Fruit fly (Drosophila melanogaster): ENCODE results near the gene CG14247.

Gene CG14247

dm6 chr3R:26737310-26737709, at the start of gene CG14247:
CG14247 (plus strand) TSS chr3R:26737610.
- TF ChIP-seq Fer3 (tag; optimal IDR thresholded peaks at IDR 0.05) (no peak), ERR (GFP tag; optimal IDR thresholded peaks at IDR 0.05) (no peak), mirr (GFP tag; optimal IDR thresholded peaks at IDR 0.05) (no peak), Stat92E (GFP tag; optimal IDR thresholded peaks at IDR 0.05) (no peak), grn (GFP tag; optimal IDR thresholded peaks at IDR 0.05) (peak; percentile 47), exex (tag; optimal IDR thresholded peaks at IDR 0.05) (peak; percentile 22)

dm6 chr3R:26690197-26690596, 47.2 kb upstream of the CG14247 start:
- TF ChIP-seq CG10979 (tag; optimal IDR thresholded peaks at IDR 0.05) = no peak
- TF ChIP-seq CG10654 (GFP tag; optimal IDR thresholded peaks at IDR 0.05) = no peak
- no peak for TF ChIP-seq CG14050 (GFP tag; IDR thresholded peaks at IDR 0.05)
- peak; percentile 77 for TF ChIP-seq Ets65A (GFP tag)
- TF ChIP-seq Adf1 (GFP tag; IDR thresholded peaks at IDR 0.05) = no peak
- TF ChIP-seq CG14441 (GFP tag; IDR thresholded peaks at IDR 0.05) = no peak
- TF ChIP-seq CG6854 (GFP tag; optimal IDR thresholded peaks at IDR 0.05) = no peak
- no peak for TF ChIP-seq CG13624 (GFP tag; optimal IDR thresholded peaks at IDR 0.05)
- no peak for TF ChIP-seq Mrtf (GFP tag; IDR thresholded peaks at IDR 0.05)
- no peak for TF ChIP-seq disco-r (GFP tag; optimal IDR thresholded peaks at IDR 0.05)
- no peak for TF ChIP-seq Optix (GFP tag; IDR thresholded peaks at IDR 0.05)
- no peak for TF ChIP-seq CG33213 (GFP tag; optimal IDR thresholded peaks at IDR 0.05)
- peak; percentile 0 for TF ChIP-seq CG30403 (GFP tag; optimal IDR thresholded peaks at IDR 0.05)
- TF ChIP-seq dmrt99B (tag; optimal IDR thresholded peaks at IDR 0.05) = peak; percentile 25
- TF ChIP-seq CG34422 (GFP tag; IDR thresholded peaks at IDR 0.05) = no peak
- peak in 1 of 2 experiments; percentile 5 for TF ChIP-seq Hr51 (GFP tag; optimal IDR thresholded peaks at IDR 0.05)
- no peak for TF ChIP-seq CG12744 (GFP tag; optimal IDR thresholded peaks at IDR 0.05)
- TF ChIP-seq slou (GFP tag; optimal IDR thresholded peaks at IDR 0.05) = no peak
- TF ChIP-seq gcm (GFP tag; optimal IDR thresholded peaks at IDR 0.05) = no peak
- no peak for TF ChIP-seq Sry-δ (GFP tag; optimal IDR thresholded peaks at IDR 0.05)
- TF ChIP-seq CG3726 (GFP tag; IDR thresholded peaks at IDR 0.05) = no peak
- TF ChIP-seq aop (GFP tag; IDR thresholded peaks at IDR 0.05) = no peak
- no peak for TF ChIP-seq mld (GFP tag; IDR thresholded peaks at IDR 0.05; ENCODE audit: partially characterized antibody)
- peak; percentile 42 for TF ChIP-seq CG18599 (GFP tag; optimal IDR thresholded peaks at IDR 0.05)
- no peak for TF ChIP-seq Dref (GFP tag; IDR thresholded peaks at IDR 0.05)
- TF ChIP-seq CG14965 (GFP tag; optimal IDR thresholded peaks at IDR 0.05; ENCODE audit: borderline replicate concordance) = no peak
- peak; percentile 53 for TF ChIP-seq CG2120 (GFP tag; optimal IDR thresholded peaks at IDR 0.05)
- TF ChIP-seq CG4617 (GFP tag; optimal IDR thresholded peaks at IDR 0.05; ENCODE audit: borderline replicate concordance) = no peak
- no peak for TF ChIP-seq nerfin-1 (tag; optimal IDR thresholded peaks at IDR 0.05)
- TF ChIP-seq CG17912 (GFP tag; optimal IDR thresholded peaks at IDR 0.05) = no peak
- no peak for TF ChIP-seq vfl (GFP tag; optimal IDR thresholded peaks at IDR 0.05)
- TF ChIP-seq ttk (GFP tag; IDR thresholded peaks at IDR 0.05) = no peak
- TF ChIP-seq vvl (GFP tag; IDR thresholded peaks at IDR 0.05) = peak; percentile 36; the same call in 1 of the 2 replicates
- TF ChIP-seq CG15479 (GFP tag; optimal IDR thresholded peaks at IDR 0.05) = no peak
- TF ChIP-seq CG17361 (GFP tag; IDR thresholded peaks at IDR 0.05) = no peak
- peak; percentile 0 for TF ChIP-seq zfh2 (GFP tag; optimal IDR thresholded peaks at IDR 0.05)
- TF ChIP-seq ssp (GFP tag; IDR thresholded peaks at IDR 0.05) = no peak
- TF ChIP-seq Max (GFP tag; optimal IDR thresholded peaks at IDR 0.05) = no peak
- no peak for TF ChIP-seq amos (GFP tag; IDR thresholded peaks at IDR 0.05; ENCODE audit: partially characterized antibody)
- peak; percentile 39 for TF ChIP-seq Meics (GFP tag; optimal IDR thresholded peaks at IDR 0.05)
- no peak for TF ChIP-seq CG2875 (GFP tag; optimal IDR thresholded peaks at IDR 0.05)
- no peak for TF ChIP-seq Xbp1 (GFP tag; optimal IDR thresholded peaks at IDR 0.05)
- no peak for TF ChIP-seq Drgx (GFP tag; IDR thresholded peaks at IDR 0.05)
- no peak for TF ChIP-seq Oaz (GFP tag; IDR thresholded peaks at IDR 0.05)
- no peak for TF ChIP-seq bowl (GFP tag; IDR thresholded peaks at IDR 0.05)

Measured in whole organism, embryonic.